Worm (Caenorhabditis elegans): Measurements from ENCODE around the gene maa-1.
"Not testable (repeated sequence)": the region's sequence is repeated elsewhere in the genome, so short reads cannot be mapped to it uniquely, and the experiment has no call there.

maa-1 gene

ce11 chrIII:11773581-11773980, 48.7 kb downstream of the maa-1 start, which contains the start of gene gbf-1:
Gene gbf-1 (minus strand): TSS chrIII:11773681.
- TF ChIP-seq dmd-8 (GFP tag; IDR thresholded peaks at IDR 0.05); lin-29 (GFP tag; IDR thresholded peaks at IDR 0.05); snpc-4 (tag; optimal IDR thresholded peaks at IDR 0.05): not testable (repeated sequence)

Measured in whole organism, L4 larva.